Worm (Caenorhabditis elegans) whole organism, young adult: ENCODE results near the gene mdt-28.
A peak's percentile ranks its signal among the peaks of the same experiment; 100 is the strongest.

Experiments
- B0019.2 ChIP-seq: fragments of 200-800 bp; sonication (Bioruptor generic); conservative IDR thresholded peaks from 2 replicates; pipeline ENCODE4 v1.3.6; 2022; ENCODE audit warnings: missing genetic modification reagents, missing genetic modification characterization, missing compliant biosample characterization
- B0035.1 ChIP-seq: sonication (generic microtip); optimal IDR thresholded peaks from 2 replicates; lab custom pipeline; 2016; ENCODE audit warnings: missing genetic modification characterization, mild to moderate bottlenecking, missing compliant biosample characterization, missing genotype, missing genetic modification reagents
- C17E4.6 ChIP-seq: fragments of 200-800 bp; sonication (Bioruptor generic); IDR thresholded peaks from 2 replicates; pipeline ENCODE4 v1.3.6; 2022; ENCODE audit warnings: missing genetic modification reagents, missing genetic modification characterization, missing compliant biosample characterization
- D2030.7 ChIP-seq: fragments of 200-800 bp; sonication (Bioruptor generic); IDR thresholded peaks from 2 replicates; pipeline ENCODE4 v1.3.6; 2022; ENCODE audit warnings: missing genetic modification reagents, missing genetic modification characterization, missing compliant biosample characterization
- F33H1.4 ChIP-seq: fragments of 200-800 bp; sonication (Bioruptor generic); IDR thresholded peaks from 2 replicates; pipeline ENCODE4 v1.3.6; 2022; ENCODE audit warnings: missing genetic modification reagents, missing genetic modification characterization, missing compliant biosample characterization
- F52B5.7 ChIP-seq: sonication (generic microtip); optimal IDR thresholded peaks from 2 replicates; lab custom pipeline; 2016; ENCODE audit warnings: mild to moderate bottlenecking, missing genetic modification characterization, missing compliant biosample characterization
- F55B11.4 ChIP-seq: sonication (generic microtip); optimal IDR thresholded peaks from 2 replicates; lab custom pipeline; 2016; ENCODE audit warnings: missing compliant biosample characterization, missing genetic modification characterization, borderline replicate concordance; ENCODE audit not compliant: insufficient read depth
- T07F8.4 ChIP-seq: sonication (generic microtip); optimal IDR thresholded peaks from 2 replicates; lab custom pipeline; 2016; ENCODE audit warnings: mild to moderate bottlenecking, missing genetic modification characterization, moderate library complexity, missing compliant biosample characterization
- Y67H2A.10 ChIP-seq: fragments of 200-800 bp; sonication (Bioruptor generic); conservative IDR thresholded peaks from 2 replicates; pipeline ENCODE4 v1.3.6; 2022; ENCODE audit warnings: missing genetic modification reagents, missing genetic modification characterization, missing compliant biosample characterization
- akir-1 ChIP-seq: fragments of 200-800 bp; sonication (Bioruptor generic); optimal IDR thresholded peaks from 2 replicates; lab custom pipeline; 2018; ENCODE audit warnings: mild to moderate bottlenecking, missing genetic modification characterization, moderate library complexity, missing compliant biosample characterization
- aptf-3 ChIP-seq: fragments of 200-800 bp; sonication (Bioruptor generic); IDR thresholded peaks from 2 replicates; pipeline ENCODE4 v1.3.6; 2022; ENCODE audit warnings: missing genetic modification characterization, missing compliant biosample characterization
- attf-3 ChIP-seq: fragments of 200-800 bp; sonication (Bioruptor generic); conservative IDR thresholded peaks from 2 replicates; pipeline ENCODE4 v1.3.6; 2022; ENCODE audit warnings: missing genetic modification reagents, missing genetic modification characterization, missing compliant biosample characterization
- cebp-2 ChIP-seq: fragments of 200-800 bp; sonication (Bioruptor generic); IDR thresholded peaks from 2 replicates; pipeline ENCODE4 v1.3.6; 2022; ENCODE audit warnings: missing genetic modification characterization, missing compliant biosample characterization
- ceh-27 ChIP-seq: fragments of 200-800 bp; sonication (Bioruptor generic); optimal IDR thresholded peaks from 2 replicates; lab custom pipeline; 2018; ENCODE audit warnings: mild to moderate bottlenecking, missing genetic modification characterization, moderate library complexity, missing compliant biosample characterization
- dpff-1 ChIP-seq: sonication (generic microtip); optimal IDR thresholded peaks from 2 replicates; lab custom pipeline; 2017; ENCODE audit warnings: mild to moderate bottlenecking, missing genetic modification characterization, missing compliant biosample characterization
- dpl-1 ChIP-seq: fragments of 150-350 bp; optimal IDR thresholded peaks from 2 replicates; lab custom pipeline; 2014; ENCODE audit warnings: missing biosample characterization, missing genetic modification reagents, missing genetic modification characterization
- egl-44 ChIP-seq: fragments of 200-800 bp; sonication (Bioruptor generic); IDR thresholded peaks from 2 replicates; pipeline ENCODE4 v1.3.6; 2022; ENCODE audit warnings: missing genetic modification reagents, missing genetic modification characterization, missing compliant biosample characterization
- fkh-3 ChIP-seq: sonication (generic microtip); optimal IDR thresholded peaks from 2 replicates; lab custom pipeline; 2016; ENCODE audit warnings: mild to moderate bottlenecking, missing genetic modification characterization, missing compliant biosample characterization
- gei-17 ChIP-seq: fragments of 200-800 bp; sonication (Bioruptor generic); optimal IDR thresholded peaks from 2 replicates; lab custom pipeline; 2018; ENCODE audit warnings: mild to moderate bottlenecking, missing genetic modification characterization, missing compliant biosample characterization
- him-1 ChIP-seq: sonication (generic microtip); optimal IDR thresholded peaks from 2 replicates; lab custom pipeline; 2016; ENCODE audit warnings: missing genotype, missing genetic modification reagents, missing genetic modification characterization, missing compliant biosample characterization
- hmg-20 ChIP-seq: fragments of 200-800 bp; sonication (Bioruptor generic); IDR thresholded peaks from 2 replicates; pipeline ENCODE4 v1.3.6; 2022; ENCODE audit warnings: missing genetic modification reagents, missing genetic modification characterization, missing compliant biosample characterization
- hrde-1 ChIP-seq: sonication (generic microtip); optimal IDR thresholded peaks from 2 replicates; lab custom pipeline; 2016; ENCODE audit warnings: missing genetic modification characterization, mild to moderate bottlenecking, missing compliant biosample characterization, moderate library complexity, missing genotype, missing genetic modification reagents, borderline replicate concordance
- hsf-1 ChIP-seq: fragments of 200-800 bp; sonication (Bioruptor generic); IDR thresholded peaks from 2 replicates; pipeline ENCODE4 v1.3.6; 2022; ENCODE audit warnings: missing genetic modification reagents, missing genetic modification characterization, missing compliant biosample characterization
- lin-40 ChIP-seq: sonication (generic microtip); optimal IDR thresholded peaks from 2 replicates; lab custom pipeline; 2016; ENCODE audit warnings: missing genetic modification characterization, mild to moderate bottlenecking, missing compliant biosample characterization, missing genotype, missing genetic modification reagents
- lsl-1 ChIP-seq: fragments of 200-800 bp; sonication (Bioruptor generic); optimal IDR thresholded peaks from 2 replicates; lab custom pipeline; 2018; ENCODE audit warnings: mild to moderate bottlenecking, missing genetic modification characterization, moderate library complexity, missing compliant biosample characterization
- madf-8 ChIP-seq: fragments of 200-800 bp; sonication (Bioruptor generic); conservative IDR thresholded peaks from 2 replicates; pipeline ENCODE4 v1.3.6; 2022; ENCODE audit warnings: missing genetic modification reagents, missing genetic modification characterization, missing compliant biosample characterization
- mcd-1 ChIP-seq: fragments of 200-800 bp; sonication (Bioruptor generic); IDR thresholded peaks from 2 replicates; pipeline ENCODE4 v1.3.6; 2022; ENCODE audit warnings: missing genetic modification reagents, missing genetic modification characterization, missing compliant biosample characterization
- mel-28 ChIP-seq: sonication (generic microtip); optimal IDR thresholded peaks from 2 replicates; lab custom pipeline; 2016; ENCODE audit warnings: borderline replicate concordance, mild to moderate bottlenecking, missing genetic modification characterization, missing compliant biosample characterization
- nfya-2 ChIP-seq: fragments of 200-800 bp; sonication (Bioruptor generic); IDR thresholded peaks from 2 replicates; pipeline ENCODE4 v1.3.6; 2022; ENCODE audit warnings: missing genetic modification reagents, missing genetic modification characterization, missing compliant biosample characterization
- nfyb-1 ChIP-seq: fragments of 200-800 bp; sonication (Bioruptor generic); IDR thresholded peaks from 2 replicates; pipeline ENCODE4 v1.3.6; 2022; ENCODE audit warnings: missing genetic modification reagents, missing genetic modification characterization, missing compliant biosample characterization
- nhr-120 ChIP-seq: fragments of 200-800 bp; sonication (Bioruptor generic); IDR thresholded peaks from 2 replicates; pipeline ENCODE4 v1.3.6; 2022; ENCODE audit warnings: missing genetic modification characterization, missing compliant biosample characterization
- nhr-179 ChIP-seq: sonication (generic microtip); optimal IDR thresholded peaks from 2 replicates; lab custom pipeline; 2016; ENCODE audit warnings: mild to moderate bottlenecking, missing genetic modification characterization, missing compliant biosample characterization
- nhr-27 ChIP-seq: fragments of 200-800 bp; sonication (Bioruptor generic); optimal IDR thresholded peaks from 2 replicates; lab custom pipeline; 2018; ENCODE audit warnings: mild to moderate bottlenecking, missing genetic modification characterization, moderate library complexity, missing compliant biosample characterization
- pbrm-1 ChIP-seq: fragments of 200-800 bp; sonication (Bioruptor generic); IDR thresholded peaks from 2 replicates; pipeline ENCODE4 v1.3.6; 2022; ENCODE audit warnings: missing genetic modification reagents, missing genetic modification characterization, missing compliant biosample characterization
- repo-1 ChIP-seq: sonication (generic microtip); optimal IDR thresholded peaks from 2 replicates; lab custom pipeline; 2017; ENCODE audit warnings: mild to moderate bottlenecking, missing genetic modification characterization, missing compliant biosample characterization
- sdz-38 ChIP-seq: sonication (generic microtip); optimal IDR thresholded peaks from 2 replicates; lab custom pipeline; 2016; ENCODE audit warnings: missing genotype, missing genetic modification characterization, missing compliant biosample characterization
- snpc-1.3 ChIP-seq: sonication (generic microtip); optimal IDR thresholded peaks from 2 replicates; lab custom pipeline; 2017; ENCODE audit warnings: missing genetic modification characterization, mild to moderate bottlenecking, missing compliant biosample characterization, antibody characterized with exemption, moderate library complexity, missing genotype, missing genetic modification reagents; ENCODE audit not compliant: insufficient read depth
- sptf-2 ChIP-seq: fragments of 200-800 bp; sonication (Bioruptor generic); optimal IDR thresholded peaks from 2 replicates; lab custom pipeline; 2018; ENCODE audit warnings: mild to moderate bottlenecking, missing genetic modification characterization, missing compliant biosample characterization
- xnd-1 ChIP-seq: sonication (generic microtip); optimal IDR thresholded peaks from 2 replicates; lab custom pipeline; 2016; ENCODE audit warnings: missing genotype, missing genetic modification reagents, missing genetic modification characterization, missing compliant biosample characterization
- ztf-22 ChIP-seq: fragments of 200-800 bp; sonication (Bioruptor generic); optimal IDR thresholded peaks from 2 replicates; lab custom pipeline; 2018; ENCODE audit warnings: mild to moderate bottlenecking, missing genetic modification characterization, moderate library complexity, missing compliant biosample characterization
- ztf-25 ChIP-seq: fragments of 200-800 bp; sonication (Bioruptor generic); IDR thresholded peaks from 2 replicates; pipeline ENCODE4 v1.3.6; 2022; ENCODE audit warnings: missing genetic modification reagents, missing genetic modification characterization, missing compliant biosample characterization

mdt-28 gene

ce11 chrV:15537923-15538322 is 37.3 kb downstream of the mdt-28 start, which contains the start of gene prde-1 (continued):
- no peak for TF ChIP-seq hmg-20
- TF ChIP-seq pbrm-1 (GFP tag; lab: Robert Waterston, UW), result 0 out of 2 replicates have a peak, but pooled peaks have one; percentile 13
- TF ChIP-seq lin-40 (tag; lab: Kevin White, UChicago), result no peak
- no peak for TF ChIP-seq nfya-2 (GFP tag; lab: Robert Waterston, UW)
- TF ChIP-seq xnd-1 (tag; lab: Kevin White, UChicago), result peak; percentile 43
- no peak for TF ChIP-seq repo-1 (tag; lab: Kevin White, UChicago)
- TF ChIP-seq ztf-22 (GFP tag; lab: Kevin White, UChicago), result no peak
- no peak; the same call in 1 of the 2 replicates for TF ChIP-seq madf-8 (GFP tag; lab: Robert Waterston, UW)
- no peak for TF ChIP-seq nhr-179 (tag; lab: Kevin White, UChicago)
- TF ChIP-seq F33H1.4 (GFP tag; lab: Robert Waterston, UW), result peak; percentile 48
- no peak for TF ChIP-seq dpff-1 (tag; lab: Kevin White, UChicago)
- no peak for TF ChIP-seq F55B11.4
- TF ChIP-seq D2030.7 (GFP tag; lab: Robert Waterston, UW), result peak; percentile 50
- no peak for TF ChIP-seq gei-17

- TF ChIP-seq ztf-22 (GFP tag; lab: Kevin White, UChicago), result no peak
- no peak for TF ChIP-seq nhr-27
- TF ChIP-seq nhr-120 (GFP tag; lab: Robert Waterston, UW), result no peak
- no peak for TF ChIP-seq D2030.7 (GFP tag; lab: Robert Waterston, UW)
- no peak for TF ChIP-seq snpc-1.3 (tag; lab: Kevin White, UChicago)
- TF ChIP-seq akir-1 (GFP tag; lab: Kevin White, UChicago), result no peak
- TF ChIP-seq mel-28 (tag; lab: Kevin White, UChicago), result no peak
- TF ChIP-seq sdz-38 (tag; lab: Kevin White, UChicago), result no peak
- no peak for TF ChIP-seq cebp-2 (GFP tag; lab: Robert Waterston, UW)
- no peak for TF ChIP-seq aptf-3
- no peak for TF ChIP-seq lsl-1
- TF ChIP-seq mcd-1 (GFP tag; lab: Robert Waterston, UW), result no peak
- no peak for TF ChIP-seq hsf-1 (GFP tag; lab: Robert Waterston, UW)
- TF ChIP-seq ceh-27 (GFP tag; lab: Kevin White, UChicago), result no peak
- no peak for TF ChIP-seq B0019.2 (GFP tag; lab: Robert Waterston, UW)
- TF ChIP-seq C17E4.6, result no peak
- no peak for TF ChIP-seq T07F8.4 (tag; lab: Kevin White, UChicago)
Observed at ce11 chrV:15536320-15536719, 38.9 kb downstream of the mdt-28 start, which contains the start of gene F21A3.4. F21A3.4 (plus strand) TSS chrV:15536620.

ce11 chrV:15533864-15534263 is 41.3 kb downstream of the mdt-28 start, which contains the start of gene F21A3.2:
F21A3.2 (minus strand) TSS chrV:15533964.
- no peak for TF ChIP-seq F52B5.7 (tag; lab: Kevin White, UChicago)
- no peak for TF ChIP-seq B0035.1 (tag; lab: Kevin White, UChicago)
- TF ChIP-seq dpl-1 (GFP tag; lab: Kevin White, UChicago), result no peak
- TF ChIP-seq sptf-2, result no peak
- no peak for TF ChIP-seq attf-3
- no peak for TF ChIP-seq hrde-1
- no peak for TF ChIP-seq him-1 (tag; lab: Kevin White, UChicago)
- TF ChIP-seq xnd-1 (tag; lab: Kevin White, UChicago), result no peak
- TF ChIP-seq Y67H2A.10 (GFP tag; lab: Robert Waterston, UW), result no peak
- TF ChIP-seq nfyb-1 (GFP tag; lab: Robert Waterston, UW), result no peak
- TF ChIP-seq ztf-25 (GFP tag; lab: Robert Waterston, UW), result no peak
- no peak for TF ChIP-seq fkh-3
- no peak for TF ChIP-seq egl-44
- TF ChIP-seq dpff-1 (tag; lab: Kevin White, UChicago), result no peak
- TF ChIP-seq hmg-20, result no peak
